Fruit fly (Drosophila melanogaster): ENCODE data around the gene Hsp22.
A peak's percentile ranks its signal among the peaks of the same experiment; 100 is the strongest.

The Hsp22 gene

dm6 chr3L:9400697-9401353 lies 28.1 kb downstream of the Hsp22 start:
- TF ChIP-seq CG1621 (tag; optimal IDR thresholded peaks at IDR 0.05) (peak; percentile 58), Hr38 (GFP tag; optimal IDR thresholded peaks at IDR 0.05) (no peak), CG15336 (GFP tag; IDR thresholded peaks at IDR 0.05) (peak; percentile 43; the same call in 1 of the 2 replicates), CG6163 (GFP tag; IDR thresholded peaks at IDR 0.05) (0 out of 3 replicates have a peak, but pooled peaks have one; percentile 24)

dm6 chr3L:9401354-9402156 lies 28.8 kb downstream of the Hsp22 start:
- no peak for TF ChIP-seq achi (GFP tag; optimal IDR thresholded peaks at IDR 0.05)
- peak; percentile 44 to 72 for TF ChIP-seq ss (GFP tag; optimal IDR thresholded peaks at IDR 0.05)
- no peak for TF ChIP-seq dac (GFP tag; optimal IDR thresholded peaks at IDR 0.05)
- TF ChIP-seq CG8319 (GFP tag; optimal IDR thresholded peaks at IDR 0.05) = no peak
- peak; percentile 30 for TF ChIP-seq CG1621 (tag; optimal IDR thresholded peaks at IDR 0.05)
- peak; percentile 13 for TF ChIP-seq CG9139 (GFP tag; optimal IDR thresholded peaks at IDR 0.05)
- peak; percentile 67 for TF ChIP-seq vri (GFP tag; optimal IDR thresholded peaks at IDR 0.05)
- TF ChIP-seq fkh (GFP tag; optimal IDR thresholded peaks at IDR 0.05) = peak; percentile 1
- peak; percentile 56; the same call in 2 of the 3 replicates for TF ChIP-seq CG6163 (GFP tag; IDR thresholded peaks at IDR 0.05)
- TF ChIP-seq CG16779 (tag; optimal IDR thresholded peaks at IDR 0.05) = peak; percentile 15

DNA sequence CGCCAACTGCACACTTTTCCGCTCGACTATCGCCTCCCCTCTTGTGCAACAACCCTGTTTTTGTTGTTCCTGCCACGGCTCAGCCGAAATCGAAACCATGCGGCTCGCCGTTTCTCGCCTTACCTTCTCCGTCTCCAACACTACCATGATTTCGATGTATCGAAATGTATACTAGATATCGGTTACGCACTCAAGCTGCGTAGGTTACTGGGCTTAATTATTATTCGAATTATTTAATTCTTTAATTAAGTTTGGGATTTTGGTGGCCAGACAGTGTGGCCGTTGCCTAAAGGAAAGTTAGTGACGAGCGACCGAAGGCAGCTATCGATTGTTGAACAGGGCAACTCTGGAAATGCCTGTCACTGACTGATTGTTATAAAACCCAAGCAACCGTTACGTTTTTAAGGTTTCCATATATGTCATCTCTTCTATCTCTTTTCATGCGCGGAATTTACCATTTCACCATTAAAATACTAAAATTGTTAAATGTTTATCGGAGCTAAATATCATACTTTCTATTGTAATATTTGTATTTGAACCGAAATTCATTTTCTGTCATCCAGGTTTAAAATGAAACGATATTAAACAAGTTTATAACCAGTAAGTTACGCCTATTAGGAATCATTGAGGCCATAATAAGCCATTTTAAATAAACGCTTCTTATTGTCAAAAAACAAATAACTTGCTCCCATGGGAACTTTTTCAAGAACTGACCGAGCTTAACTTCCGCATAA lies 29.6 kb downstream of the Hsp22 start, which contains the start of gene eIF4E1:
eIF4E1 (minus strand) TSS at position 304 of the 734 bp plus-strand sequence.
- peak; percentile 14 for TF ChIP-seq lz (GFP tag; optimal IDR thresholded peaks at IDR 0.05)
- TF ChIP-seq Eip75B (GFP tag; optimal IDR thresholded peaks at IDR 0.05) = no peak
- TF ChIP-seq Hr39 (GFP tag; optimal IDR thresholded peaks at IDR 0.05) = no peak
- TF ChIP-seq CG31627 (GFP tag; optimal IDR thresholded peaks at IDR 0.05) = peak; percentile 9
- TF ChIP-seq CG3919 (GFP tag; optimal IDR thresholded peaks at IDR 0.05) = no peak
- no peak for TF ChIP-seq spab (GFP tag; optimal IDR thresholded peaks at IDR 0.05)
- TF ChIP-seq net (GFP tag; optimal IDR thresholded peaks at IDR 0.05) = no peak
- TF ChIP-seq Eip78C (GFP tag) = peak; percentile 83
- peak; percentile 8 for TF ChIP-seq topi (GFP tag; optimal IDR thresholded peaks at IDR 0.05)
- no peak for TF ChIP-seq vri (GFP tag; optimal IDR thresholded peaks at IDR 0.05)
- no peak for TF ChIP-seq fkh (GFP tag; optimal IDR thresholded peaks at IDR 0.05)
- TF ChIP-seq salr (GFP tag; optimal IDR thresholded peaks at IDR 0.05) = no peak
- no peak for TF ChIP-seq CG4318 (GFP tag; optimal IDR thresholded peaks at IDR 0.05)
- TF ChIP-seq CG6163 (GFP tag; IDR thresholded peaks at IDR 0.05) = 0 out of 3 replicates have a peak, but pooled peaks have one; percentile 0

DNA sequence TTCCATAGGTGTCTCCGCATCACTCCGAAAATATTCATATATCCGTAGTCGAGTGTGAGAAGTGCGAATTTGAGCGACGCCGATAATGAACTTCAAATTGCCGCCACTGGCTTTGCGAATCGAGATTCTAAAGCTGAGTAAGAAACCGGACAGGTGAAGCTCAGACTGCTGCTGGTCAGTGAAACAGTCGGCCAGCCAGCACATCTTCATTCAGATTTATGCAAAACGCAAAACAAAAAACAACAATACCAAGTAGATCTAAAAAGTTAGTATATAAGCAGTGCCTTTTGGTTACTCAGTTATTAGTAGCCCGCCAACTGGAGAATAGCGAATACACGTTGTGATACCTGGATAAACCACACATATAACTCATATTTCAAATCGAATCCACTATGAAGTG lies 31.8 kb downstream of the Hsp22 start, which contains the start of gene Cpr67B:
Cpr67B (plus strand) TSS at position 301 of the 400 bp plus-strand sequence.
- no peak for TF ChIP-seq acj6 (GFP tag; optimal IDR thresholded peaks at IDR 0.05)
- no peak for TF ChIP-seq pdm3 (GFP tag; optimal IDR thresholded peaks at IDR 0.05)
- TF ChIP-seq CG7368 (GFP tag; optimal IDR thresholded peaks at IDR 0.05) = no peak
- TF ChIP-seq spab (GFP tag; optimal IDR thresholded peaks at IDR 0.05) = no peak
- no peak for TF ChIP-seq Sox14 (GFP tag; optimal IDR thresholded peaks at IDR 0.05)
- TF ChIP-seq net (GFP tag; optimal IDR thresholded peaks at IDR 0.05) = no peak
- TF ChIP-seq fd59A (GFP tag; optimal IDR thresholded peaks at IDR 0.05) = no peak
- TF ChIP-seq Gug (GFP tag; IDR thresholded peaks at IDR 0.05) = no peak
- no peak for TF ChIP-seq Hr39 (GFP tag; optimal IDR thresholded peaks at IDR 0.05)
- TF ChIP-seq CG11762 (GFP tag; optimal IDR thresholded peaks at IDR 0.05; ENCODE audit: insufficient read depth) = no peak
- TF ChIP-seq CG6276 (GFP tag; optimal IDR thresholded peaks at IDR 0.05) = no peak
- TF ChIP-seq Met (GFP tag; optimal IDR thresholded peaks at IDR 0.05) = no peak
- TF ChIP-seq svp (GFP tag) = no peak
- TF ChIP-seq dac (GFP tag; optimal IDR thresholded peaks at IDR 0.05) = no peak
- TF ChIP-seq Sox15 (GFP tag; optimal IDR thresholded peaks at IDR 0.05) = no peak
- TF ChIP-seq Eip75B (GFP tag; optimal IDR thresholded peaks at IDR 0.05) = no peak
- no peak for TF ChIP-seq CG9139 (GFP tag; optimal IDR thresholded peaks at IDR 0.05)
- no peak for TF ChIP-seq CG11902 (GFP tag; optimal IDR thresholded peaks at IDR 0.05)
